Worm (Caenorhabditis elegans): Measurements from ENCODE around the gene clec-264.

- TF ChIP-seq ztf-23 (GFP tag; IDR thresholded peaks at IDR 0.05) (no peak), T22C8.4 (GFP tag; IDR thresholded peaks at IDR 0.05) (no peak), klf-2 (GFP tag; conservative IDR thresholded peaks at IDR 0.05) (no peak), med-1 (GFP tag; optimal IDR thresholded peaks at IDR 0.05; ENCODE audit: insufficient read depth) (no peak), ref-1 (GFP tag; conservative IDR thresholded peaks at IDR 0.05) (no peak), cog-1 (tag; optimal IDR thresholded peaks at IDR 0.05) (no peak), tab-1 (GFP tag; IDR thresholded peaks at IDR 0.05) (no peak)
Measured at ce11 chrV:20875324-20875723, 24.8 kb upstream of the clec-264 start.
